Fruit fly (Drosophila melanogaster) whole organism, embryonic: ENCODE data around the gene spn-B.

Experiments used
- Asciz ChIP-seq: fragments of 200-800 bp; sonication (Bioruptor generic); optimal IDR thresholded peaks from 2 replicates; lab custom pipeline; 2017; ENCODE audit warnings: missing biosample characterization, mild to moderate bottlenecking, missing genetic modification characterization, missing genetic modification reagents
- Atf3 ChIP-seq: fragments of 200-800 bp; sonication (Bioruptor generic); optimal IDR thresholded peaks from 3 replicates; lab custom pipeline; 2016; ENCODE audit warnings: missing biosample characterization, missing genetic modification characterization
- Awh ChIP-seq: fragments of 200-800 bp; sonication (Bioruptor generic); IDR thresholded peaks from 2 replicates; pipeline ENCODE4, ENCODE4 v1.3.6; 2022; ENCODE audit warnings: missing biosample characterization, missing genetic modification characterization
- C15 ChIP-seq: fragments of 200-800 bp; sonication (Bioruptor generic); IDR thresholded peaks from 3 replicates; pipeline ENCODE4 v1.3.6; 2022; ENCODE audit warnings: missing biosample characterization, missing genetic modification characterization
- CG12219 ChIP-seq: fragments of 200-800 bp; sonication (Bioruptor generic); optimal IDR thresholded peaks from 3 replicates; lab custom pipeline; 2018; ENCODE audit warnings: missing biosample characterization, mild to moderate bottlenecking, missing genetic modification characterization
- CG12391 ChIP-seq: fragments of 200-800 bp; sonication (Bioruptor generic); optimal IDR thresholded peaks from 3 replicates; lab custom pipeline; 2018; ENCODE audit warnings: missing biosample characterization, mild to moderate bottlenecking, missing genetic modification characterization, moderate library complexity
- CG12744 ChIP-seq: fragments of 200-800 bp; sonication (Bioruptor generic); optimal IDR thresholded peaks from 2 replicates; lab custom pipeline; 2016; ENCODE audit warnings: missing biosample characterization, missing genetic modification characterization
- CG14441 ChIP-seq: fragments of 200-800 bp; sonication (Bioruptor generic); IDR thresholded peaks from 2 replicates; pipeline ENCODE4 v1.3.6; 2022; ENCODE audit warnings: missing biosample characterization, missing genetic modification characterization
- CG17802 ChIP-seq: fragments of 200-800 bp; sonication (Bioruptor generic); optimal IDR thresholded peaks from 2 replicates; lab custom pipeline; 2018; ENCODE audit warnings: missing biosample characterization, mild to moderate bottlenecking, missing genetic modification characterization, moderate library complexity
- CG18262 ChIP-seq: fragments of 200-800 bp; optimal IDR thresholded peaks from 3 replicates; lab custom pipeline; 2019; ENCODE audit warnings: missing biosample characterization, mild to moderate bottlenecking, missing genetic modification characterization, moderate library complexity
- CG3847 ChIP-seq: fragments of 200-800 bp; sonication (Bioruptor generic); IDR thresholded peaks from 2 replicates; pipeline ENCODE4 v1.3.6; 2022; ENCODE audit warnings: missing biosample characterization, missing genetic modification characterization
- CG43689 ChIP-seq: fragments of 200-800 bp; sonication (Bioruptor generic); IDR thresholded peaks from 2 replicates; pipeline ENCODE4 v1.3.6; 2022; ENCODE audit warnings: missing biosample characterization, missing genetic modification characterization
- CG6854 ChIP-seq: fragments of 200-800 bp; sonication (Bioruptor generic); optimal IDR thresholded peaks from 3 replicates; lab custom pipeline; 2017; ENCODE audit warnings: missing biosample characterization, mild to moderate bottlenecking, missing genetic modification characterization
- CG7357 ChIP-seq: fragments of 200-800 bp; sonication (Bioruptor generic); IDR thresholded peaks from 3 replicates; pipeline ENCODE4 v1.3.6; 2022; ENCODE audit warnings: missing biosample characterization, missing genetic modification characterization
- CG7839 ChIP-seq: fragments of 200-800 bp; sonication (Bioruptor generic); optimal IDR thresholded peaks from 3 replicates; lab custom pipeline; 2018; ENCODE audit warnings: missing biosample characterization, mild to moderate bottlenecking, missing genetic modification characterization, moderate library complexity
- CG9727 ChIP-seq: fragments of 200-800 bp; sonication (Bioruptor generic); optimal IDR thresholded peaks from 3 replicates; lab custom pipeline; 2017; ENCODE audit warnings: missing biosample characterization, mild to moderate bottlenecking, missing genetic modification characterization
- Camta ChIP-seq: fragments of 200-800 bp; sonication (Bioruptor generic); optimal IDR thresholded peaks from 2 replicates; lab custom pipeline; 2016; ENCODE audit warnings: missing biosample characterization, missing genetic modification characterization
- Chrac-16 ChIP-seq: fragments of 200-800 bp; sonication (Bioruptor generic); optimal IDR thresholded peaks from 3 replicates; lab custom pipeline; 2016; ENCODE audit warnings: missing biosample characterization, missing genetic modification characterization
- Dip2 ChIP-seq: fragments of 200-800 bp; sonication (Bioruptor generic); IDR thresholded peaks from 2 replicates; pipeline ENCODE4 v1.3.6; 2022; ENCODE audit warnings: missing biosample characterization, missing genetic modification characterization
- Dip3 ChIP-seq: fragments of 200-800 bp; sonication (Bioruptor generic); optimal IDR thresholded peaks from 3 replicates; lab custom pipeline; 2016; ENCODE audit warnings: missing biosample characterization, missing genetic modification characterization
- Doc3 ChIP-seq: fragments of 200-800 bp; sonication (Bioruptor generic); IDR thresholded peaks from 3 replicates; pipeline ENCODE4 v1.3.6; 2022; ENCODE audit warnings: missing biosample characterization, missing genetic modification characterization; ENCODE audit not compliant: partially characterized antibody
- E2f2 ChIP-seq: fragments of 200-800 bp; sonication (Bioruptor generic); IDR thresholded peaks from 2 replicates; pipeline ENCODE4 v1.3.6; 2022; ENCODE audit warnings: missing biosample characterization, missing genetic modification characterization
- H2.0 ChIP-seq: fragments of 200-800 bp; sonication (Bioruptor generic); IDR thresholded peaks from 2 replicates; pipeline ENCODE4 v1.3.6; 2022; ENCODE audit warnings: missing biosample characterization, missing genetic modification characterization
- Hr51 ChIP-seq, 2 experiments: fragments of 200-800 bp; sonication (Bioruptor generic); optimal IDR thresholded peaks; 2 replicates in 1 of 2; 3 replicates in 1 of 2; lab custom pipeline; 2016 to 2018; ENCODE audit warnings: missing biosample characterization in 2 of 2, missing genetic modification characterization in 2 of 2, mild to moderate bottlenecking in 1 of 2, moderate library complexity in 1 of 2
- Jarid2 ChIP-seq: fragments of 200-800 bp; sonication (Bioruptor generic); optimal IDR thresholded peaks from 3 replicates; lab custom pipeline; 2017; ENCODE audit warnings: mild to moderate bottlenecking, missing biosample characterization, missing genetic modification reagents, missing genetic modification characterization
- Med ChIP-seq: fragments of 200-800 bp; sonication (Bioruptor generic); peaks from one replicate; lab custom pipeline; 2016; ENCODE audit warnings: missing biosample characterization, missing genetic modification characterization, mild to moderate bottlenecking, inconsistent platforms, moderate library complexity
- Optix ChIP-seq: fragments of 200-800 bp; sonication (Bioruptor generic); IDR thresholded peaks from 3 replicates; pipeline ENCODE4 v1.3.6; 2022; ENCODE audit warnings: missing biosample characterization, missing genetic modification characterization
- Ptx1 ChIP-seq: fragments of 200-800 bp; sonication (Bioruptor generic); IDR thresholded peaks from 2 replicates; pipeline ENCODE4 v1.3.6; 2022; ENCODE audit warnings: missing biosample characterization, missing genetic modification characterization
- Rx ChIP-seq: fragments of 200-800 bp; sonication (Bioruptor generic); IDR thresholded peaks from 2 replicates; pipeline ENCODE4 v1.3.6; 2022; ENCODE audit warnings: missing biosample characterization, missing genetic modification characterization
- Taf1 ChIP-seq: fragments of 200-800 bp; sonication (Bioruptor generic); IDR thresholded peaks from 2 replicates; pipeline ENCODE4 v1.3.6; 2022; ENCODE audit warnings: missing biosample characterization, missing genetic modification characterization
- ap ChIP-seq: fragments of 200-800 bp; sonication (Bioruptor generic); IDR thresholded peaks from 2 replicates; pipeline ENCODE4 v1.3.6; 2022; ENCODE audit warnings: missing biosample characterization, missing genetic modification characterization
- bbx ChIP-seq: fragments of 200-800 bp; sonication (Bioruptor generic); IDR thresholded peaks from 2 replicates; pipeline ENCODE4 v1.3.6; 2022; ENCODE audit warnings: missing biosample characterization, missing genetic modification characterization; ENCODE audit not compliant: partially characterized antibody
- danr ChIP-seq: fragments of 200-800 bp; sonication (Bioruptor generic); IDR thresholded peaks from 2 replicates; pipeline ENCODE4 v1.3.6; 2022; ENCODE audit warnings: missing biosample characterization, missing genetic modification characterization
- disco-r ChIP-seq: fragments of 200-800 bp; sonication (Bioruptor generic); optimal IDR thresholded peaks from 2 replicates; lab custom pipeline; 2016; ENCODE audit warnings: missing biosample characterization, missing genetic modification characterization
- en ChIP-seq: fragments of 200-800 bp; sonication (Bioruptor generic); optimal IDR thresholded peaks from 2 replicates; lab custom pipeline; 2016; ENCODE audit warnings: missing biosample characterization, missing genetic modification characterization
- ewg ChIP-seq: fragments of 200-800 bp; sonication (Bioruptor generic); optimal IDR thresholded peaks from 3 replicates; lab custom pipeline; 2017; ENCODE audit warnings: mild to moderate bottlenecking, missing biosample characterization, missing genetic modification reagents, missing genetic modification characterization
- fd102C ChIP-seq: fragments of 200-800 bp; sonication (Bioruptor generic); optimal IDR thresholded peaks from 2 replicates; lab custom pipeline; 2018; ENCODE audit warnings: missing biosample characterization, mild to moderate bottlenecking, missing genetic modification characterization, moderate library complexity
- ftz-f1 ChIP-seq: fragments of 200-800 bp; sonication (Bioruptor generic); optimal IDR thresholded peaks from 2 replicates; lab custom pipeline; 2016; ENCODE audit warnings: missing biosample characterization, missing genetic modification characterization
- gcm ChIP-seq: fragments of 200-800 bp; sonication (Bioruptor generic); optimal IDR thresholded peaks from 2 replicates; lab custom pipeline; 2019; ENCODE audit warnings: missing biosample characterization, mild to moderate bottlenecking, missing genetic modification characterization, moderate library complexity
- gcm2 ChIP-seq: fragments of 200-800 bp; sonication (Bioruptor generic); optimal IDR thresholded peaks from 2 replicates; lab custom pipeline; 2016; ENCODE audit warnings: missing biosample characterization, missing genetic modification characterization
- insv ChIP-seq, 2 experiments: fragments of 200-800 bp; sonication (Bioruptor generic); optimal IDR thresholded peaks; 3 replicates each; lab custom pipeline; 2016 to 2018; ENCODE audit warnings: missing biosample characterization in 2 of 2, missing genetic modification characterization in 2 of 2
- inv ChIP-seq: fragments of 200-800 bp; sonication (Bioruptor generic); IDR thresholded peaks from 2 replicates; pipeline ENCODE4 v1.3.6; 2022; ENCODE audit warnings: missing biosample characterization, missing genetic modification characterization; ENCODE audit not compliant: partially characterized antibody
- lov ChIP-seq, 2 experiments: fragments of 200-800 bp in 1 of 2; fragments of >200 bp in 1 of 2; sonication (Bioruptor generic) in 1 of 2; IDR thresholded peaks in 1 of 2; optimal IDR thresholded peaks in 1 of 2; 2 replicates in 1 of 2; 3 replicates in 1 of 2; pipeline versions ENCODE4 v1.3.6 to Lab custom; 2017 to 2022; ENCODE audit warnings: missing biosample characterization in 1 of 2, missing genetic modification characterization in 1 of 2
- otp ChIP-seq: fragments of 200-800 bp; sonication (Bioruptor generic); IDR thresholded peaks from 3 replicates; pipeline ENCODE4, ENCODE4 v1.3.6; 2022; ENCODE audit warnings: missing biosample characterization, missing genetic modification characterization
- sim ChIP-seq: fragments of 200-800 bp; sonication (Bioruptor generic); IDR thresholded peaks from 2 replicates; pipeline ENCODE4 v1.3.6; 2022; ENCODE audit warnings: missing biosample characterization, missing genetic modification characterization
- stc ChIP-seq: fragments of 200-800 bp; sonication (Bioruptor generic); IDR thresholded peaks from 2 replicates; pipeline ENCODE4 v1.3.6; 2022; ENCODE audit warnings: missing biosample characterization, missing genetic modification characterization
- tgo ChIP-seq: fragments of 200-800 bp; sonication (Bioruptor generic); IDR thresholded peaks from 3 replicates; pipeline ENCODE4 v1.3.6; 2022; ENCODE audit warnings: missing biosample characterization, missing genetic modification characterization
- trem ChIP-seq: fragments of 200-800 bp; optimal IDR thresholded peaks from 3 replicates; lab custom pipeline; 2019; ENCODE audit warnings: missing biosample characterization, mild to moderate bottlenecking, missing genetic modification characterization, moderate library complexity
- twi ChIP-seq: fragments of 200-800 bp; optimal IDR thresholded peaks from 2 replicates; lab custom pipeline; 2019; ENCODE audit warnings: missing biosample characterization, mild to moderate bottlenecking, missing genetic modification characterization, moderate library complexity

spn-B gene

DNA sequence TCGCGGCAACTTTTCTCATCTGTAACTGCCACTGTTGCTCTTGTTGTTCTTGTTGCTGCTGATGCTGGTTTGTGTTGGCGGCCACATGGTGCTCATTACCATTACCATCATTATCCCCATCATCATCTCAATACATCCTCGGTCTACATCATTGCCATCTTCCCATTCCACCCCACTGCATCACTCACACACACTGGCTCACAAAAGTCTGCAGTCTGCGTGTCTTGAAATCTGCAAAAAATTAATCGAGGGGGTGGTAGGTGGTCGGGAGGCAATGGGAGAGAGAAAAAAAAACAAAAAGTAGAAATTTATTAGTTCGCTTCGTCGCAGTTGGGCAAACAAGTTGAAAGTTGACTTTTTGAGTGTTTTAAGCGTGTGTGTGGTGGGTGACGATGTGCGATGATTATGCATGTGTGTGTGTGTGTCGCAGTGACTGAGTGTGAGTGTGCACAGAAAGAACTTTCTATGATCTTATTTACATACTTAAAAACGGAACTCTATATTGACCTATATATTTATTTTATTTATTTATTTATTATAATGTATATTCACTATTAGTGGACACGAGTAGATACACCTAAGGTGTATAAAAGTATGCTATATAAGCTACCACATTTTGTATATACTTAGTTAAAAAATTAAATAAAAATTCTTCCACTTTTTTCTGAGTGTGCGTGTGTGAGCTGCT lies 48.4 kb upstream of the spn-B start (continued):
- TF ChIP-seq Rx (GFP tag; lab: Robert Waterston, UW) (no peak), Jarid2 (GFP tag; lab: Kevin White, UChicago) (no peak), twi (no peak), CG12391 (tag; lab: Kevin White, UChicago) (peak; percentile 11), Dip3 (GFP tag; lab: Kevin White, UChicago) (no peak), CG43689 (GFP tag; lab: Robert Waterston, UW) (no peak), CG18262 (tag; lab: Kevin White, UChicago) (peak; percentile 40), Asciz (GFP tag; lab: Kevin White, UChicago) (peak; percentile 17), E2f2 (GFP tag; lab: Robert Waterston, UW) (no peak), CG17802 (tag; lab: Kevin White, UChicago) (no peak), fd102C (GFP tag; lab: Kevin White, UChicago) (no peak), otp (GFP tag; lab: Robert Waterston, UW) (no peak), Med (GFP tag; lab: Kevin White, UChicago) (peak; percentile 72), trem (tag; lab: Kevin White, UChicago) (peak; percentile 24), CG14441 (GFP tag; lab: Robert Waterston, UW) (no peak), CG12744 (GFP tag; lab: Kevin White, UChicago) (no peak), Optix (GFP tag; lab: Robert Waterston, UW) (no peak), en (no peak), Hr51 (GFP tag; optimal IDR thresholded peaks at IDR 0.05; lab: Kevin White, UChicago) (peak in 1 of 2 experiments; percentile 52), CG3847 (GFP tag; lab: Robert Waterston, UW) (no peak), Camta (no peak), tgo (GFP tag; lab: Robert Waterston, UW) (peak; percentile 28; the same call in 1 of the 3 replicates), insv (GFP tag; optimal IDR thresholded peaks at IDR 0.05; lab: Kevin White, UChicago) (no peak), CG9727 (GFP tag; lab: Kevin White, UChicago) (no peak), CG12219 (GFP tag; lab: Kevin White, UChicago) (no peak), Atf3 (GFP tag; lab: Kevin White, UChicago) (no peak), ftz-f1 (no peak), Doc3 (GFP tag; lab: Robert Waterston, UW) (no peak), disco-r (no peak), danr (GFP tag; lab: Robert Waterston, UW) (no peak), CG6854 (GFP tag; lab: Kevin White, UChicago) (no peak), Dip2 (GFP tag; lab: Robert Waterston, UW) (no peak), lov (optimal IDR thresholded peaks at IDR 0.05; lab: Kevin White, UChicago) (no peak), lov (GFP tag; IDR thresholded peaks at IDR 0.05; lab: Robert Waterston, UW) (no peak), gcm (GFP tag; lab: Kevin White, UChicago) (no peak), bbx (GFP tag; lab: Robert Waterston, UW) (no peak), CG7357 (no peak), gcm2 (no peak), sim (GFP tag; lab: Robert Waterston, UW) (no peak), CG7839 (peak; percentile 60), Awh (GFP tag; lab: Robert Waterston, UW) (no peak), Chrac-16 (no peak), ewg (no peak), ap (GFP tag; lab: Robert Waterston, UW) (no peak), H2.0 (GFP tag; lab: Robert Waterston, UW) (no peak), Taf1 (GFP tag; lab: Robert Waterston, UW) (no peak), Ptx1 (GFP tag; lab: Robert Waterston, UW) (0 out of 2 replicates have a peak, but pooled peaks have one; percentile 25), stc (peak; percentile 9; the same call in 1 of the 2 replicates), C15 (GFP tag; lab: Robert Waterston, UW) (no peak), inv (GFP tag; lab: Robert Waterston, UW) (no peak)
